Fruit fly (Drosophila melanogaster) whole organism, embryonic: ENCODE measurements around the gene Lamtor5.

Experiments used
- CG15514 ChIP-seq: fragments of 200-800 bp; sonication (Bioruptor generic); optimal IDR thresholded peaks from 3 replicates; lab custom pipeline; 2017; ENCODE audit warnings: missing biosample characterization, missing genetic modification characterization, mild to moderate bottlenecking, moderate library complexity, missing genetic modification reagents
- CTCF ChIP-seq: fragments of 200-800 bp; sonication (Bioruptor generic); optimal IDR thresholded peaks from 2 replicates; lab custom pipeline; 2017; ENCODE audit warnings: missing biosample characterization, mild to moderate bottlenecking, missing genetic modification characterization, moderate library complexity
- Hand ChIP-seq: fragments of 200-800 bp; sonication (Bioruptor generic); optimal IDR thresholded peaks from 2 replicates; lab custom pipeline; 2017; ENCODE audit warnings: mild to moderate bottlenecking, missing biosample characterization, missing genetic modification reagents, missing genetic modification characterization
- vnd ChIP-seq: fragments of 200-800 bp; sonication (Bioruptor generic); IDR thresholded peaks from 3 replicates; pipeline ENCODE4 v1.3.6; 2022; ENCODE audit warnings: missing biosample characterization, missing genetic modification characterization; ENCODE audit not compliant: partially characterized antibody

- TF ChIP-seq CG15514 (no peak), CTCF (GFP tag; lab: Kevin White, UChicago) (no peak), Hand (no peak), vnd (GFP tag; lab: Robert Waterston, UW) (no peak)
Measured at dm6 chrX:1880779-1881178, 22.0 kb upstream of the Lamtor5 start.
